Fruit fly (Drosophila melanogaster) whole organism, embryonic: ENCODE measurements around the gene p38b.
A peak's percentile ranks its signal among the peaks of the same experiment; 100 is the strongest.

Experiments used
- ATbp ChIP-seq: fragments of 200-800 bp; sonication (Bioruptor generic); optimal IDR thresholded peaks from 2 replicates; lab custom pipeline; 2017; ENCODE audit warnings: missing biosample characterization, mild to moderate bottlenecking, missing genetic modification characterization, missing genetic modification reagents
- Adf1 ChIP-seq: fragments of 200-800 bp; sonication (Bioruptor generic); IDR thresholded peaks from 2 replicates; pipeline ENCODE4 v1.3.6; 2022; ENCODE audit warnings: missing biosample characterization, missing genetic modification characterization
- CG10431 ChIP-seq: fragments of 200-800 bp; sonication (Bioruptor generic); optimal IDR thresholded peaks from 3 replicates; lab custom pipeline; 2018; ENCODE audit warnings: missing biosample characterization, mild to moderate bottlenecking, missing genetic modification characterization
- CG10543 ChIP-seq: fragments of 200-800 bp; sonication (Bioruptor generic); optimal IDR thresholded peaks from 3 replicates; lab custom pipeline; 2017; ENCODE audit warnings: missing biosample characterization, mild to moderate bottlenecking, missing genetic modification characterization, moderate library complexity
- CG11695 ChIP-seq: fragments of 200-800 bp; sonication (Bioruptor generic); IDR thresholded peaks from 3 replicates; pipeline ENCODE4 v1.3.6; 2022; ENCODE audit warnings: missing biosample characterization, missing genetic modification characterization
- CG13296 ChIP-seq: fragments of 200-800 bp; sonication (Bioruptor generic); optimal IDR thresholded peaks from 3 replicates; lab custom pipeline; 2018; ENCODE audit warnings: missing biosample characterization, mild to moderate bottlenecking, missing genetic modification characterization
- CG15269 ChIP-seq: fragments of 200-800 bp; sonication (Bioruptor generic); optimal IDR thresholded peaks from 2 replicates; lab custom pipeline; 2018; ENCODE audit warnings: missing biosample characterization, mild to moderate bottlenecking, missing genetic modification characterization, moderate library complexity
- CG15696 ChIP-seq: fragments of 200-800 bp; sonication (Bioruptor generic); optimal IDR thresholded peaks from 2 replicates; lab custom pipeline; 2019; ENCODE audit warnings: missing biosample characterization, mild to moderate bottlenecking, missing genetic modification characterization, moderate library complexity
- CG17359 ChIP-seq: fragments of 200-800 bp; sonication (Bioruptor generic); optimal IDR thresholded peaks from 3 replicates; lab custom pipeline; 2018; ENCODE audit warnings: missing biosample characterization, mild to moderate bottlenecking, missing genetic modification characterization, moderate library complexity
- CG17385 ChIP-seq: fragments of 200-800 bp; sonication (Bioruptor generic); optimal IDR thresholded peaks from 3 replicates; lab custom pipeline; 2018; ENCODE audit warnings: missing biosample characterization, mild to moderate bottlenecking, missing genetic modification characterization
- CG18599 ChIP-seq: fragments of 200-800 bp; sonication (Bioruptor generic); optimal IDR thresholded peaks from 3 replicates; lab custom pipeline; 2017; ENCODE audit warnings: missing biosample characterization, missing genetic modification characterization, mild to moderate bottlenecking, moderate library complexity, missing genetic modification reagents
- CG2120 ChIP-seq: fragments of 200-800 bp; sonication (Bioruptor generic); optimal IDR thresholded peaks from 3 replicates; lab custom pipeline; 2016; ENCODE audit warnings: missing biosample characterization, missing genetic modification characterization
- CG2712 ChIP-seq: fragments of 200-800 bp; optimal IDR thresholded peaks from 3 replicates; lab custom pipeline; 2019; ENCODE audit warnings: missing biosample characterization, mild to moderate bottlenecking, missing genetic modification characterization, moderate library complexity
- CG31365 ChIP-seq: fragments of 200-800 bp; sonication (Bioruptor generic); optimal IDR thresholded peaks from 2 replicates; lab custom pipeline; 2018; ENCODE audit warnings: missing biosample characterization, mild to moderate bottlenecking, missing genetic modification characterization
- CG32532 ChIP-seq: fragments of 200-800 bp; sonication (Bioruptor generic); IDR thresholded peaks from 2 replicates; pipeline ENCODE4 v1.3.6; 2022; ENCODE audit warnings: missing biosample characterization, missing genetic modification characterization
- CG3281 ChIP-seq: fragments of 200-800 bp; sonication (Bioruptor generic); optimal IDR thresholded peaks from 3 replicates; lab custom pipeline; 2017; ENCODE audit warnings: missing biosample characterization, mild to moderate bottlenecking, missing genetic modification characterization
- CG4617 ChIP-seq: fragments of 200-800 bp; sonication (Bioruptor generic); optimal IDR thresholded peaks from 3 replicates; lab custom pipeline; 2016; ENCODE audit warnings: missing biosample characterization, missing genetic modification characterization, borderline replicate concordance
- CG9876 ChIP-seq: fragments of 200-800 bp; sonication (Bioruptor generic); optimal IDR thresholded peaks from 2 replicates; lab custom pipeline; 2016; ENCODE audit warnings: missing biosample characterization, missing genetic modification characterization
- CoRest ChIP-seq: fragments of 200-800 bp; sonication (Bioruptor generic); optimal IDR thresholded peaks from 3 replicates; lab custom pipeline; 2018; ENCODE audit warnings: missing biosample characterization, mild to moderate bottlenecking, missing genetic modification characterization, moderate library complexity
- Elba2 ChIP-seq: fragments of 200-800 bp; sonication (Bioruptor generic); optimal IDR thresholded peaks from 3 replicates; lab custom pipeline; 2016; ENCODE audit warnings: missing biosample characterization, missing genetic modification characterization
- Hsf ChIP-seq: fragments of 200-800 bp; sonication (Bioruptor generic); optimal IDR thresholded peaks from 3 replicates; lab custom pipeline; 2016; ENCODE audit warnings: missing biosample characterization, missing genetic modification characterization
- Max ChIP-seq: fragments of 200-800 bp; sonication (Bioruptor generic); optimal IDR thresholded peaks from 2 replicates; lab custom pipeline; 2016; ENCODE audit warnings: missing biosample characterization, mild to moderate bottlenecking, missing genetic modification characterization
- Med ChIP-seq: fragments of 200-800 bp; sonication (Bioruptor generic); peaks from one replicate; lab custom pipeline; 2016; ENCODE audit warnings: missing biosample characterization, missing genetic modification characterization, mild to moderate bottlenecking, inconsistent platforms, moderate library complexity
- Nf-YC ChIP-seq: fragments of 200-800 bp; optimal IDR thresholded peaks from 3 replicates; lab custom pipeline; 2019; ENCODE audit warnings: missing biosample characterization, mild to moderate bottlenecking, missing genetic modification characterization, moderate library complexity
- Pdp1 ChIP-seq, 2 experiments: fragments of 200-800 bp; sonication (Bioruptor generic); optimal IDR thresholded peaks; 3 replicates each; lab custom pipeline; 2016; ENCODE audit warnings: missing biosample characterization in 2 of 2, missing genetic modification characterization in 2 of 2, mild to moderate bottlenecking in 1 of 2, moderate library complexity in 1 of 2
- Poxn ChIP-seq: fragments of 200-800 bp; sonication (Bioruptor generic); IDR thresholded peaks from 2 replicates; pipeline ENCODE4 v1.3.6; 2022; ENCODE audit warnings: missing biosample characterization, missing genetic modification characterization
- cg ChIP-seq: fragments of 200-800 bp; sonication (Bioruptor generic); optimal IDR thresholded peaks from 3 replicates; lab custom pipeline; 2019; ENCODE audit warnings: missing biosample characterization, mild to moderate bottlenecking, missing genetic modification characterization, moderate library complexity
- chinmo ChIP-seq: fragments of 200-800 bp; sonication (Bioruptor generic); IDR thresholded peaks from 4 replicates; pipeline ENCODE4 v1.3.6; 2022; ENCODE audit warnings: missing biosample characterization, missing genetic modification characterization; ENCODE audit not compliant: partially characterized antibody
- crol ChIP-seq: fragments of 200-800 bp; sonication (Bioruptor generic); IDR thresholded peaks from 2 replicates; pipeline ENCODE4 v1.3.6; 2022; ENCODE audit warnings: missing biosample characterization, missing genetic modification characterization
- cwo ChIP-seq: fragments of 200-800 bp; sonication (Bioruptor generic); optimal IDR thresholded peaks from 3 replicates; lab custom pipeline; 2017; ENCODE audit warnings: missing biosample characterization, missing genetic modification characterization, mild to moderate bottlenecking, moderate library complexity, missing genetic modification reagents
- dysf ChIP-seq: fragments of 200-800 bp; sonication (Bioruptor generic); IDR thresholded peaks from 3 replicates; pipeline ENCODE4 v1.3.6; 2022; ENCODE audit warnings: missing biosample characterization, missing genetic modification characterization
- ftz-f1 ChIP-seq: fragments of 200-800 bp; sonication (Bioruptor generic); optimal IDR thresholded peaks from 2 replicates; lab custom pipeline; 2016; ENCODE audit warnings: missing biosample characterization, missing genetic modification characterization
- lmd ChIP-seq: fragments of 200-800 bp; sonication (Bioruptor generic); IDR thresholded peaks from 2 replicates; pipeline ENCODE4 v1.3.6; 2022; ENCODE audit warnings: missing biosample characterization, missing genetic modification characterization
- pho ChIP-seq: fragments of 200-800 bp; sonication (Bioruptor generic); optimal IDR thresholded peaks from 2 replicates; lab custom pipeline; 2016; ENCODE audit warnings: missing biosample characterization, missing genetic modification characterization
- psq ChIP-seq: fragments of 200-800 bp; sonication (Bioruptor generic); optimal IDR thresholded peaks from 2 replicates; lab custom pipeline; 2017; ENCODE audit warnings: missing biosample characterization, missing genetic modification characterization
- vvl ChIP-seq: fragments of 200-800 bp; sonication (Bioruptor generic); IDR thresholded peaks from 2 replicates; pipeline ENCODE4 v1.3.6; 2022; ENCODE audit warnings: missing biosample characterization, missing genetic modification characterization
- wdn ChIP-seq: fragments of 200-800 bp; sonication (Bioruptor generic); IDR thresholded peaks from 2 replicates; pipeline ENCODE4 v1.3.6; 2022; ENCODE audit warnings: missing biosample characterization, missing genetic modification characterization
- wek ChIP-seq: fragments of 200-800 bp; sonication (Bioruptor generic); optimal IDR thresholded peaks from 3 replicates; lab custom pipeline; 2018; ENCODE audit warnings: missing biosample characterization, mild to moderate bottlenecking, missing genetic modification characterization, moderate library complexity

p38b gene

dm6 chr2L:13801166-13801565 is 20.7 kb downstream of the p38b start (continued):
- TF ChIP-seq CG18599 (GFP tag; lab: Kevin White, UChicago) (peak; percentile 23), ATbp (GFP tag; lab: Kevin White, UChicago) (peak; percentile 76), CG11695 (GFP tag; lab: Robert Waterston, UW) (no peak), CG3281 (GFP tag; lab: Kevin White, UChicago) (peak; percentile 12), CG2712 (no peak), Nf-YC (tag; lab: Kevin White, UChicago) (no peak), CoRest (tag; lab: Kevin White, UChicago) (no peak), cg (GFP tag; lab: Kevin White, UChicago) (no peak), wek (GFP tag; lab: Kevin White, UChicago) (peak; percentile 8), CG10431 (GFP tag; lab: Kevin White, UChicago) (no peak), Max (GFP tag; lab: Kevin White, UChicago) (no peak), Elba2 (GFP tag; lab: Kevin White, UChicago) (no peak), CG2120 (GFP tag; lab: Kevin White, UChicago) (no peak), CG15696 (tag; lab: Kevin White, UChicago) (no peak), CG13296 (peak; percentile 8), pho (no peak), CG17385 (GFP tag; lab: Kevin White, UChicago) (peak; percentile 12), CG17359 (tag; lab: Kevin White, UChicago) (peak; percentile 50), lmd (GFP tag; lab: Robert Waterston, UW) (no peak), Poxn (no peak), CG31365 (tag; lab: Kevin White, UChicago) (peak; percentile 13), CG4617 (GFP tag; lab: Kevin White, UChicago) (no peak), CG9876 (GFP tag; lab: Kevin White, UChicago) (no peak), wdn (GFP tag; lab: Robert Waterston, UW) (no peak)

- TF ChIP-seq dysf (GFP tag; lab: Robert Waterston, UW) (no peak), Med (peak; percentile 60), Hsf (GFP tag; lab: Kevin White, UChicago) (no peak), crol (peak; percentile 45; the same call in 1 of the 2 replicates), Pdp1 (GFP tag; optimal IDR thresholded peaks at IDR 0.05; lab: Kevin White, UChicago) (peak in 1 of 2 experiments; percentile 45), CG15269 (tag; lab: Kevin White, UChicago) (peak; percentile 13), CG32532 (GFP tag; lab: Robert Waterston, UW) (0 out of 2 replicates have a peak, but pooled peaks have one; percentile 18), CG10543 (GFP tag; lab: Kevin White, UChicago) (peak; percentile 50), psq (no peak), chinmo (GFP tag; lab: Robert Waterston, UW) (peak; percentile 83; the same call in 3 of the 4 replicates), cwo (GFP tag; lab: Kevin White, UChicago) (peak; percentile 22), Adf1 (peak; percentile 22; the same call in 1 of the 2 replicates), vvl (GFP tag; lab: Robert Waterston, UW) (peak; percentile 46; the same call in 1 of the 2 replicates), ftz-f1 (no peak)
- TF ChIP-seq, all 482 proteins: peak for 10
Measured at dm6 chr2L:13802075-13802639, 21.7 kb downstream of the p38b start.
